Fruit fly (Drosophila melanogaster) whole organism, adult: ENCODE data around the gene CG14220.

Experiments
- CG11617 ChIP-seq: fragments of 200-800 bp; sonication (Bioruptor generic); optimal IDR thresholded peaks from 2 replicates; lab custom pipeline; 2017; ENCODE audit warnings: mild to moderate bottlenecking, missing biosample characterization, missing genetic modification reagents, missing genetic modification characterization
- CG12768 ChIP-seq: fragments of 200-800 bp; sonication (Bioruptor generic); optimal IDR thresholded peaks from 2 replicates; lab custom pipeline; 2017; ENCODE audit warnings: missing biosample characterization, missing genetic modification characterization, mild to moderate bottlenecking, moderate library complexity, missing genetic modification reagents
- CG14711 ChIP-seq: fragments of 200-800 bp; sonication (Bioruptor generic); optimal IDR thresholded peaks from 2 replicates; lab custom pipeline; 2018; ENCODE audit warnings: missing biosample characterization, mild to moderate bottlenecking, missing genetic modification characterization, moderate library complexity
- CG5204 ChIP-seq: fragments of 200-800 bp; sonication (Bioruptor generic); optimal IDR thresholded peaks from 2 replicates; lab custom pipeline; 2016; ENCODE audit warnings: missing biosample characterization, missing genetic modification characterization
- CG7045 ChIP-seq: fragments of 200-800 bp; sonication (Bioruptor generic); optimal IDR thresholded peaks from 2 replicates; lab custom pipeline; 2017; ENCODE audit warnings: missing biosample characterization, mild to moderate bottlenecking, missing genetic modification characterization
- Clk ChIP-seq: fragments of 200-800 bp; sonication (Bioruptor generic); optimal IDR thresholded peaks from 2 replicates; lab custom pipeline; 2017; ENCODE audit warnings: missing biosample characterization, missing genetic modification characterization
- Crg-1 ChIP-seq: fragments of 200-800 bp; sonication (Bioruptor generic); optimal IDR thresholded peaks from 2 replicates; lab custom pipeline; 2016; ENCODE audit warnings: missing biosample characterization, missing genetic modification characterization
- Mnt ChIP-seq: fragments of 200-800 bp; sonication (Bioruptor generic); optimal IDR thresholded peaks from 2 replicates; lab custom pipeline; 2016; ENCODE audit warnings: missing biosample characterization, mild to moderate bottlenecking, missing genetic modification characterization
- cic ChIP-seq: fragments of 200-800 bp; sonication (Bioruptor generic); optimal IDR thresholded peaks from 2 replicates; lab custom pipeline; 2017; ENCODE audit warnings: missing biosample characterization, mild to moderate bottlenecking, missing genetic modification characterization, moderate library complexity
- kay ChIP-seq: fragments of 200-800 bp; sonication (Bioruptor generic); peaks from one replicate; lab custom pipeline; 2016; ENCODE audit warnings: missing biosample characterization, missing genetic modification characterization, borderline replicate concordance
- ovo ChIP-seq: fragments of 200-800 bp; sonication (Bioruptor generic); optimal IDR thresholded peaks from 2 replicates; lab custom pipeline; 2016; ENCODE audit warnings: missing biosample characterization, missing genetic modification characterization
- pad ChIP-seq: fragments of 200-800 bp; sonication (Bioruptor generic); optimal IDR thresholded peaks from 3 replicates; lab custom pipeline; 2017; ENCODE audit warnings: missing biosample characterization, missing genetic modification characterization, mild to moderate bottlenecking, moderate library complexity, missing genetic modification reagents
- tj ChIP-seq: fragments of 200-800 bp; sonication (Bioruptor generic); optimal IDR thresholded peaks from 3 replicates; lab custom pipeline; 2017; ENCODE audit warnings: missing biosample characterization, mild to moderate bottlenecking, missing genetic modification characterization, moderate library complexity
- toe ChIP-seq: fragments of 200-800 bp; sonication (Bioruptor generic); optimal IDR thresholded peaks from 2 replicates; lab custom pipeline; 2016; ENCODE audit warnings: missing biosample characterization, missing genetic modification characterization

dm6 chrX:19618183-19618740, 16.6 kb upstream of the CG14220 start, which contains the start of the genes Pstk and Tim9b:
- TF ChIP-seq pad (GFP tag; lab: Kevin White, UChicago) (no peak), CG14711 (tag; lab: Kevin White, UChicago) (no peak), CG7045 (GFP tag; lab: Kevin White, UChicago) (no peak), Crg-1 (GFP tag; lab: Kevin White, UChicago) (no peak), CG11617 (no peak), kay (GFP tag; lab: Kevin White, UChicago) (no peak), cic (GFP tag; lab: Kevin White, UChicago) (no peak), tj (GFP tag; lab: Kevin White, UChicago) (no peak), Clk (GFP tag; lab: Kevin White, UChicago) (no peak), Mnt (GFP tag; lab: Kevin White, UChicago) (no peak), CG5204 (GFP tag; lab: Kevin White, UChicago) (no peak), toe (GFP tag; lab: Kevin White, UChicago) (no peak), CG12768 (GFP tag; lab: Kevin White, UChicago) (no peak), ovo (GFP tag; lab: Kevin White, UChicago) (no peak)
